Fruit fly (Drosophila melanogaster): ENCODE measurements around the gene CG34269.

CG34269 gene

DNA sequence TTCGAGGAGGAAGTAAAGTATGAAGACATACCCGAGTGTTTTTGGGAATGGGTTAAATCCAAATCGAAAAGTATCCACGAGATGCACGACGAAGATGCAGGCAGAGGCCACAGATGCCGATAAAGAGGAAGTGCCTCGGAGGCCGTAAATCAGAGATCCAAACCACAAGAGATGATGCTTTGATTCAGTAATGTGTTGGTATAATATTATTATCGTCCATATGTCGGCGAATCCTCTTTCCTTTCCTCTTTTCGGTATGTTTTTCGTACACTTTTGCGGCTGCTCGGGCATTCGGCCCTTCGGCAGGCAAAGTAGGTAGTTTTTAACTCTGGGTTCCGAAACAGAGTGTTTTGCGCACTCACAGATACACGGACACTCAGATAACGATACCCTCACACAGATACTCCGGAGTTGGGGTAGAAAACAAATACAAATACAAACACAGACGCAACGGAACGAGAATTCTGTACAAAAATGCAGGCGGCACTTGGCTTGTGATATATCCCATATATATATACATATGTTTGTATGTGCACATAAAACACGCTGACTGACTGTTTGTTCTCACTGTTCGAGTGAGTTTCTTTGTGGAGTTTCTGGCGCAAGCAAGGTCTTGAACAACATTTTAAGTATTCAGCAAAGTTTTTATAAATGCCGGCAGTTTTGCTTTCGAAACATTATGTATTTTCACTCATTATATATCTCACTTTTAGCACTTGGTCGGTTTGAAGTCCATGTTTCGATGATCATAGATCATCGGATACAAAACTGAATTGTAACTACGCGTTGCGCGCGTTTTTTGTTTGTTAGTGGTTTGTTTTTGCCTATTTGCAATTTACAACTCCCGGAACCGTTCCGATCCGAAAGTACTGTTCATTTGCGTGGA lies 38.0 kb upstream of the CG34269 start:
- no peak for TF ChIP-seq CG7101 (tag; optimal IDR thresholded peaks at IDR 0.05)
- peak; percentile 91 for TF ChIP-seq tj (GFP tag; optimal IDR thresholded peaks at IDR 0.05)
- TF ChIP-seq CG14711 (tag; optimal IDR thresholded peaks at IDR 0.05), result no peak
- no peak for TF ChIP-seq Hr96 (GFP tag; optimal IDR thresholded peaks at IDR 0.05)
- TF ChIP-seq pad (GFP tag; optimal IDR thresholded peaks at IDR 0.05), result peak; percentile 70
- TF ChIP-seq Clk (GFP tag; optimal IDR thresholded peaks at IDR 0.05), result no peak
- TF ChIP-seq CG33017 (tag; optimal IDR thresholded peaks at IDR 0.05), result no peak
- no peak for TF ChIP-seq cnc (optimal IDR thresholded peaks at IDR 0.05)
- no peak for TF ChIP-seq CG12768 (GFP tag; optimal IDR thresholded peaks at IDR 0.05)
- TF ChIP-seq Crg-1 (GFP tag; optimal IDR thresholded peaks at IDR 0.05), result no peak
- TF ChIP-seq CG1620 (GFP tag; optimal IDR thresholded peaks at IDR 0.05), result peak; percentile 15
- TF ChIP-seq ovo (GFP tag; optimal IDR thresholded peaks at IDR 0.05), result no peak
- peak; percentile 43 for TF ChIP-seq kay (GFP tag; ENCODE audit: borderline replicate concordance)
- TF ChIP-seq bab1 (GFP tag; optimal IDR thresholded peaks at IDR 0.05), result no peak
- TF ChIP-seq CG11617 (GFP tag; optimal IDR thresholded peaks at IDR 0.05), result no peak
- no peak for TF ChIP-seq cic (GFP tag; optimal IDR thresholded peaks at IDR 0.05)
- no peak for TF ChIP-seq CG7045 (GFP tag; optimal IDR thresholded peaks at IDR 0.05)
- no peak for TF ChIP-seq Mnt (GFP tag; optimal IDR thresholded peaks at IDR 0.05)
- TF ChIP-seq toe (GFP tag; optimal IDR thresholded peaks at IDR 0.05), result no peak
- TF ChIP-seq CG5204 (GFP tag; optimal IDR thresholded peaks at IDR 0.05), result no peak

DNA sequence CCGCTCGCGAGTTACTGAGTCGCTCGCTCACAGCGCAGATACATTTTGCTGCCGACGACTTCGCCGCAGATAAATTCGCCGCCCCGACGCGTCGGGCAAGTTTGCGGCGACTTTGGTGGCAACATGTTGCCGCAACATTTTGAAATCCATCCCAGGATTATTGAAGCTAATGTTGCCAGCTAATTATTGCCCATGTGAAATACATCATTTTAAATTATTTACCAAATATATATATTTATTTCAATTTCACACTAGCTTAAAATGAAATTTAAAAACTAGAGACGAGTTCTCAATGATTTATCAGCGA lies 37.4 kb upstream of the CG34269 start:
- peak; percentile 7 for TF ChIP-seq bab1 (GFP tag; optimal IDR thresholded peaks at IDR 0.05)
- TF ChIP-seq Mnt (GFP tag; optimal IDR thresholded peaks at IDR 0.05), result no peak
- TF ChIP-seq kay (GFP tag; ENCODE audit: borderline replicate concordance), result no peak

DNA sequence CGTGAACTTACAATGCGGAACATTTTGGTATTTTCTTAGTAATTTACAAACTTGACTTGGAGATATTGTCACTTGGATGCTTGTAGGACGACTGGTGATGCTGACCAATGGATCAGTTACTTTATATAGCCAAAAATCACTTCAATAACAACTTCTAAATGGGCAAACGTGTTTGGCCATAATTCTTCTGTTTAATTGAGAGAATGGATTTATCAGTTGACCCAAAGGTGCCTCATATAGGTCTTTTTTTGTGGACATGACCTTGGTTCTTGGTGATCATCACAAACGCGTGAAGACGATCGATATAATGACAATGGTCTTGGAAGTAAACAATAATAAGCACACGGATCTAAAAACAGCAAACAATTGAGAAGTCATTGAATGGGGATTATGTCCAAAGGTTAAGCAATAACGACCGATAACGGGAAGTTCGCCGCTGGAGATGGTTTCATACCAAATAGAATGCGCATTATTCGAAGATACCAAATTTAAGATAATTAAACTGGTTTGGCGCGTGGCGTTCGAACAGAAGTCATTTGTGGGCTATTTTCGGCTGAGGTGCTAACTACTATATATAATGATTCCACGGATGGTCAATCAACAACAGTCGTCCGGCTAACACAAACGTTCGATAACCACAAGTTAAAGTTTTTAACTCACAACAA lies 27.7 kb upstream of the CG34269 start, which contains the start of the genes CG34267 and CG34268:
Gene CG34267 (minus strand): TSS at position 101 of the 665 bp plus-strand sequence.
Gene CG34268 (plus strand): TSS at position 615 of the 665 bp plus-strand sequence.
- TF ChIP-seq cic (GFP tag; optimal IDR thresholded peaks at IDR 0.05), result no peak
- no peak for TF ChIP-seq bab1 (GFP tag; optimal IDR thresholded peaks at IDR 0.05)
- TF ChIP-seq CG14711 (tag; optimal IDR thresholded peaks at IDR 0.05), result no peak
- no peak for TF ChIP-seq kay (GFP tag; ENCODE audit: borderline replicate concordance)
- no peak for TF ChIP-seq cnc (optimal IDR thresholded peaks at IDR 0.05)
- no peak for TF ChIP-seq CG5204 (GFP tag; optimal IDR thresholded peaks at IDR 0.05)
- TF ChIP-seq toe (GFP tag; optimal IDR thresholded peaks at IDR 0.05), result no peak
- no peak for TF ChIP-seq tj (GFP tag; optimal IDR thresholded peaks at IDR 0.05)
- no peak for TF ChIP-seq Clk (GFP tag; optimal IDR thresholded peaks at IDR 0.05)
- no peak for TF ChIP-seq Hr96 (GFP tag; optimal IDR thresholded peaks at IDR 0.05)
- no peak for TF ChIP-seq Mnt (GFP tag; optimal IDR thresholded peaks at IDR 0.05)
- no peak for TF ChIP-seq CG11617 (GFP tag; optimal IDR thresholded peaks at IDR 0.05)
- TF ChIP-seq CG33017 (tag; optimal IDR thresholded peaks at IDR 0.05), result no peak
- TF ChIP-seq CG7101 (tag; optimal IDR thresholded peaks at IDR 0.05), result no peak
- TF ChIP-seq pad (GFP tag; optimal IDR thresholded peaks at IDR 0.05), result no peak
- no peak for TF ChIP-seq CG12768 (GFP tag; optimal IDR thresholded peaks at IDR 0.05)
- TF ChIP-seq CG7045 (GFP tag; optimal IDR thresholded peaks at IDR 0.05), result no peak
- no peak for TF ChIP-seq Crg-1 (GFP tag; optimal IDR thresholded peaks at IDR 0.05)

DNA sequence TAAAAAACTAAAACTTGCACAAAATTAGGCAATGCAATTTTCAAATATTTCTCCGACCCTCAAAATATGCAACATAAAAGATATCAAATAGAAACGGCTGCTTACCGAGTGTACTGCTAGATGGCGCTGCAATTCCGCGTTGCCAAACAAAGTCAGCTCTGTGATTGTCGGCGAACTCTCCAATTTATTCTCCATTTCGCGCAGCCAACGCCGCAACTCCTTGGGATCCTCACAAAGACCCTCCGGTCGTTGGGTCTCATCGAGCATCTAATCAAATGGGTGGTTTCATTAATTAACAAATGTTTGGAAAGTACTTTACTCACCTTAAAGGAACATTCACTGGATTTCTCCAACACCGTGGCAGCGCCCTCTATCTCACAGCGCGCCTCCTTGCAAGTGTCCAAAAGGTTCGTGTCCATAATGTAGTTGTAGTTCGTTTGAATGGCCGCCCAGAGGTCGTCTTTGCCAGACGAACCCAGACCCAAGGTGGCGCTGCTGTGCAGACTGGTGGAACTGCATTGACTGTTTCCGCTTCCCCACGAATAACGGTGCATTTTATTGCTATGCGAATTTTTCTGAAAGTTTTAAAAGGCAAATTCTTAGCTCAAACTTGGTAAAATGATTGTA lies 22.2 kb upstream of the CG34269 start:
- TF ChIP-seq cic (GFP tag; optimal IDR thresholded peaks at IDR 0.05) (no peak), ovo (GFP tag; optimal IDR thresholded peaks at IDR 0.05) (peak; percentile 85), CG1620 (GFP tag; optimal IDR thresholded peaks at IDR 0.05) (peak; percentile 89), Mnt (GFP tag; optimal IDR thresholded peaks at IDR 0.05) (peak; percentile 74), CG33017 (tag; optimal IDR thresholded peaks at IDR 0.05) (no peak), Clk (GFP tag; optimal IDR thresholded peaks at IDR 0.05) (no peak), CG11617 (GFP tag; optimal IDR thresholded peaks at IDR 0.05) (peak; percentile 20), CG14711 (tag; optimal IDR thresholded peaks at IDR 0.05) (peak; percentile 16), Crg-1 (GFP tag; optimal IDR thresholded peaks at IDR 0.05) (peak; percentile 90), bab1 (GFP tag; optimal IDR thresholded peaks at IDR 0.05) (peak; percentile 38), tj (GFP tag; optimal IDR thresholded peaks at IDR 0.05) (no peak), Hr96 (GFP tag; optimal IDR thresholded peaks at IDR 0.05) (peak; percentile 87), CG5204 (GFP tag; optimal IDR thresholded peaks at IDR 0.05) (peak; percentile 73), toe (GFP tag; optimal IDR thresholded peaks at IDR 0.05) (peak; percentile 78), CG7045 (GFP tag; optimal IDR thresholded peaks at IDR 0.05) (peak; percentile 41), cnc (optimal IDR thresholded peaks at IDR 0.05) (no peak), CG12768 (GFP tag; optimal IDR thresholded peaks at IDR 0.05) (no peak), pad (GFP tag; optimal IDR thresholded peaks at IDR 0.05) (peak; percentile 76), CG7101 (tag; optimal IDR thresholded peaks at IDR 0.05) (peak; percentile 49), kay (GFP tag; ENCODE audit: borderline replicate concordance) (no peak)

DNA sequence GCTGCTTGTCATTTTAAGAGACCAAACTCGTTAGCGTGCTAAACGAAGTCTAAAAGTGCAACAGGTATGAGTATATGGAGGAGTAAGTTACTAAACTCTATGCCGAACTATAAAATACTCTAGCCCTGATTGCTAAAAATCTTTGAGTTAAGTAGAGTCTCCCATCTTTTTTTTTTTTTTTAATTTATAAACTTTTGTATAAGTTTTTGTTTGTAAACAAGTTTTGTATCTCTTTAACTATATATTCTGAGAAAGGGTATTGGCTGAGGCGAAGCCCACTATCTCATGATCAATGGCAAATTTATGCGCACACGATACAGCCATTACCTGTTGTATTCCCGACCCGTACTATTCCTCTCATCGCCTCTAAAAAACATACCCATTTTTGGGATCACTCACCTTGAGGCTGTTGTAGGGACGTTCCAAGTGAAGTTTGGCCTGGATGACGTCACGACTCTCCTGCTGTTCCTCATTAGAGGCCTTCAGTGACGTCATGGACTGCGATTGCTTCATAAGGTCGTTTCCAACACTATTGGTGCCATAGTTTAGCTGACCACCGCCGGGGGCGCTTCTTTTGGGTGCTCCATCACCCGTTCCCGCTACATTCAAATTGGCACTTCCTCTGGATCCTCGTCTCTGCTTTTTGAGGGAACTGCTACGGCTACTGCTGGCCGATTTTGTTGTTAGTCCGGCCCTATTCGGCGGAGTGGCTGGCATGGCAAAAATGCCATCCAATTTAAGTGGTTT lies 20.4 kb upstream of the CG34269 start:
- TF ChIP-seq Crg-1 (GFP tag; optimal IDR thresholded peaks at IDR 0.05), result no peak
- no peak for TF ChIP-seq CG12768 (GFP tag; optimal IDR thresholded peaks at IDR 0.05)
- TF ChIP-seq Hr96 (GFP tag; optimal IDR thresholded peaks at IDR 0.05), result no peak
- TF ChIP-seq tj (GFP tag; optimal IDR thresholded peaks at IDR 0.05), result no peak
- no peak for TF ChIP-seq CG7045 (GFP tag; optimal IDR thresholded peaks at IDR 0.05)
- no peak for TF ChIP-seq CG14711 (tag; optimal IDR thresholded peaks at IDR 0.05)
- no peak for TF ChIP-seq cnc (optimal IDR thresholded peaks at IDR 0.05)
- TF ChIP-seq cic (GFP tag; optimal IDR thresholded peaks at IDR 0.05), result no peak
- TF ChIP-seq CG7101 (tag; optimal IDR thresholded peaks at IDR 0.05), result no peak

Measured in whole organism, adult.